Fruit fly (Drosophila melanogaster): ENCODE measurements around the gene CG1835.

The CG1835 gene

dm6 chrX:20654954-20655391 is 6.7 kb upstream of the CG1835 start (continued):
- TF ChIP-seq CG4707 (GFP tag; optimal IDR thresholded peaks at IDR 0.05): peak; percentile 52
- TF ChIP-seq CG14014 (GFP tag; IDR thresholded peaks at IDR 0.05): peak; percentile 64; the same call in 1 of the 2 replicates
- peak; percentile 77 for TF ChIP-seq HLH3B (GFP tag; IDR thresholded peaks at IDR 0.05)
- TF ChIP-seq Ravus (GFP tag; IDR thresholded peaks at IDR 0.05): peak; percentile 24
- no peak for TF ChIP-seq lbe (GFP tag; optimal IDR thresholded peaks at IDR 0.05)
- TF ChIP-seq vnd (GFP tag; IDR thresholded peaks at IDR 0.05; ENCODE audit: partially characterized antibody): no peak
- TF ChIP-seq caup (GFP tag; optimal IDR thresholded peaks at IDR 0.05; ENCODE audit: severe bottlenecking): peak; percentile 54
- TF ChIP-seq dati (GFP tag; IDR thresholded peaks at IDR 0.05): peak; percentile 68; the same call in 1 of the 2 replicates
- TF ChIP-seq CG9876 (GFP tag; optimal IDR thresholded peaks at IDR 0.05): peak; percentile 63
- TF ChIP-seq CG8388 (GFP tag; optimal IDR thresholded peaks at IDR 0.05): peak; percentile 60
- TF ChIP-seq CG14710 (tag; optimal IDR thresholded peaks at IDR 0.05): peak; percentile 75
- peak; percentile 76 for TF ChIP-seq CG14667 (GFP tag; IDR thresholded peaks at IDR 0.05)
- TF ChIP-seq gsb-n (tag; optimal IDR thresholded peaks at IDR 0.05): peak; percentile 70
- peak; percentile 2 for TF ChIP-seq Bteb2 (GFP tag; optimal IDR thresholded peaks at IDR 0.05)
- TF ChIP-seq CG3726 (GFP tag; IDR thresholded peaks at IDR 0.05): peak; percentile 76; the same call in 2 of the 3 replicates
- peak; percentile 74 for TF ChIP-seq slp2 (GFP tag; optimal IDR thresholded peaks at IDR 0.05)
- TF ChIP-seq CG10366 (GFP tag; IDR thresholded peaks at IDR 0.05): peak; percentile 79
- TF ChIP-seq seq (GFP tag; IDR thresholded peaks at IDR 0.05): peak; percentile 70
- TF ChIP-seq CG18262 (tag; optimal IDR thresholded peaks at IDR 0.05): peak; percentile 78
- no peak for TF ChIP-seq hbn (GFP tag; IDR thresholded peaks at IDR 0.05; ENCODE audit: partially characterized antibody)
- no peak for TF ChIP-seq Lpt (GFP tag; optimal IDR thresholded peaks at IDR 0.05)
- peak; percentile 9 for TF ChIP-seq pros (GFP tag; optimal IDR thresholded peaks at IDR 0.05)
- TF ChIP-seq CG8944 (GFP tag; optimal IDR thresholded peaks at IDR 0.05): peak; percentile 78
- peak; percentile 57 for TF ChIP-seq CG31224 (GFP tag; IDR thresholded peaks at IDR 0.05)
- TF ChIP-seq CG2889 (GFP tag; IDR thresholded peaks at IDR 0.05): 0 out of 3 replicates have a peak, but pooled peaks have one; percentile 59
- TF ChIP-seq CG12219 (GFP tag; optimal IDR thresholded peaks at IDR 0.05): peak; percentile 45
- peak; percentile 81 for TF ChIP-seq CG17328 (GFP tag; IDR thresholded peaks at IDR 0.05)
- TF ChIP-seq gce (GFP tag; IDR thresholded peaks at IDR 0.05): peak; percentile 80
- TF ChIP-seq ci (GFP tag; IDR thresholded peaks at IDR 0.05): peak; percentile 89
- peak; percentile 66 for TF ChIP-seq CG30403 (GFP tag; optimal IDR thresholded peaks at IDR 0.05)
- peak; percentile 63 for TF ChIP-seq sim (GFP tag; IDR thresholded peaks at IDR 0.05)
- peak; percentile 87 for TF ChIP-seq CG14441 (GFP tag; IDR thresholded peaks at IDR 0.05)
- TF ChIP-seq CG18011 (GFP tag; optimal IDR thresholded peaks at IDR 0.05): peak; percentile 38
- peak; percentile 87 for TF ChIP-seq CG6689 (GFP tag; IDR thresholded peaks at IDR 0.05)
- peak; percentile 25 for TF ChIP-seq sqz (GFP tag; optimal IDR thresholded peaks at IDR 0.05)
- no peak for TF ChIP-seq sd (tag; optimal IDR thresholded peaks at IDR 0.05)
- 0 out of 3 replicates have a peak, but pooled peaks have one; percentile 66 for TF ChIP-seq CG2199 (GFP tag; IDR thresholded peaks at IDR 0.05)
- TF ChIP-seq stc (GFP tag; IDR thresholded peaks at IDR 0.05): peak; percentile 70
- TF ChIP-seq Dp (GFP tag; optimal IDR thresholded peaks at IDR 0.05): no peak
- TF ChIP-seq crol (GFP tag; IDR thresholded peaks at IDR 0.05): peak; percentile 63
- peak; percentile 66 for TF ChIP-seq CG6254 (GFP tag; optimal IDR thresholded peaks at IDR 0.05)
- peak; percentile 74 for TF ChIP-seq CG15479 (GFP tag; optimal IDR thresholded peaks at IDR 0.05)
- peak; percentile 62 for TF ChIP-seq CG17186 (GFP tag; optimal IDR thresholded peaks at IDR 0.05)
- TF ChIP-seq dmrt11E (tag; optimal IDR thresholded peaks at IDR 0.05): peak; percentile 86
- peak; percentile 87 for TF ChIP-seq Antp (GFP tag; optimal IDR thresholded peaks at IDR 0.05)
- TF ChIP-seq CG2875 (GFP tag; optimal IDR thresholded peaks at IDR 0.05): peak; percentile 87
- TF ChIP-seq grn (GFP tag; optimal IDR thresholded peaks at IDR 0.05): peak; percentile 68
- TF ChIP-seq crp (GFP tag; optimal IDR thresholded peaks at IDR 0.05): peak in 1 of 2 experiments; percentile 21
- TF ChIP-seq CG17385 (GFP tag; optimal IDR thresholded peaks at IDR 0.05): peak; percentile 43
- TF ChIP-seq Elba2 (GFP tag; optimal IDR thresholded peaks at IDR 0.05): no peak
- TF ChIP-seq ase (GFP tag; IDR thresholded peaks at IDR 0.05): peak; percentile 76
